Fruit fly (Drosophila melanogaster) whole organism, embryonic: Measurements from ENCODE around the gene Alh.

Experiments used
- CG10366 ChIP-seq: fragments of 200-800 bp; sonication (Bioruptor generic); IDR thresholded peaks from 2 replicates; pipeline ENCODE4 v1.3.6; 2022; ENCODE audit warnings: missing biosample characterization, missing genetic modification characterization
- CG10462 ChIP-seq: fragments of 200-800 bp; sonication (Bioruptor generic); optimal IDR thresholded peaks from 2 replicates; lab custom pipeline; 2016; ENCODE audit warnings: missing biosample characterization, missing genetic modification characterization
- CG11560 ChIP-seq: fragments of 200-800 bp; sonication (Bioruptor generic); IDR thresholded peaks from 3 replicates; pipeline ENCODE4 v1.3.6; 2022; ENCODE audit warnings: missing biosample characterization, missing genetic modification characterization
- CG11695 ChIP-seq: fragments of 200-800 bp; sonication (Bioruptor generic); IDR thresholded peaks from 3 replicates; pipeline ENCODE4 v1.3.6; 2022; ENCODE audit warnings: missing biosample characterization, missing genetic modification characterization
- CG13287 ChIP-seq: fragments of 200-800 bp; sonication (Bioruptor generic); IDR thresholded peaks from 2 replicates; pipeline ENCODE4 v1.3.6; 2022; ENCODE audit warnings: missing biosample characterization, missing genetic modification characterization; ENCODE audit not compliant: partially characterized antibody
- CG13424 ChIP-seq: fragments of 200-800 bp; sonication (Bioruptor generic); optimal IDR thresholded peaks from 2 replicates; lab custom pipeline; 2019; ENCODE audit warnings: missing biosample characterization, mild to moderate bottlenecking, missing genetic modification characterization, moderate library complexity
- CG15601 ChIP-seq: fragments of 200-800 bp; sonication (Bioruptor generic); optimal IDR thresholded peaks from 3 replicates; lab custom pipeline; 2019; ENCODE audit warnings: missing biosample characterization, mild to moderate bottlenecking, missing genetic modification characterization, moderate library complexity
- CG17361 ChIP-seq: fragments of 200-800 bp; sonication (Bioruptor generic); IDR thresholded peaks from 3 replicates; pipeline ENCODE4 v1.3.6; 2022; ENCODE audit warnings: missing biosample characterization, missing genetic modification characterization
- CG17912 ChIP-seq: fragments of 200-800 bp; sonication (Bioruptor generic); optimal IDR thresholded peaks from 2 replicates; lab custom pipeline; 2018; ENCODE audit warnings: missing biosample characterization, mild to moderate bottlenecking, missing genetic modification characterization
- CG18764 ChIP-seq: fragments of 200-800 bp; sonication (Bioruptor generic); optimal IDR thresholded peaks from 3 replicates; lab custom pipeline; 2016; ENCODE audit warnings: missing biosample characterization, missing genetic modification characterization
- CG4282 ChIP-seq: fragments of 200-800 bp; sonication (Bioruptor generic); optimal IDR thresholded peaks from 2 replicates; lab custom pipeline; 2016; ENCODE audit warnings: missing biosample characterization, missing genetic modification characterization
- CG4424 ChIP-seq: fragments of 200-800 bp; sonication (Bioruptor generic); optimal IDR thresholded peaks from 3 replicates; lab custom pipeline; 2016; ENCODE audit warnings: missing biosample characterization, missing genetic modification characterization
- CG4730 ChIP-seq: fragments of 200-800 bp; sonication (Bioruptor generic); IDR thresholded peaks from 2 replicates; pipeline ENCODE4 v1.3.6; 2022; ENCODE audit warnings: missing biosample characterization, missing genetic modification characterization
- CG5245 ChIP-seq: fragments of 200-800 bp; sonication (Bioruptor generic); optimal IDR thresholded peaks from 3 replicates; lab custom pipeline; 2016; ENCODE audit warnings: missing biosample characterization, missing genetic modification characterization
- CG6689 ChIP-seq: fragments of 200-800 bp; sonication (Bioruptor generic); IDR thresholded peaks from 2 replicates; pipeline ENCODE4 v1.3.6; 2022; ENCODE audit warnings: missing biosample characterization, missing genetic modification characterization
- CG8281 ChIP-seq: fragments of 200-800 bp; sonication (Bioruptor generic); optimal IDR thresholded peaks from 2 replicates; lab custom pipeline; 2018; ENCODE audit warnings: missing biosample characterization, mild to moderate bottlenecking, missing genetic modification characterization, moderate library complexity
- CG9817 ChIP-seq: fragments of 200-800 bp; sonication (Bioruptor generic); optimal IDR thresholded peaks from 2 replicates; lab custom pipeline; 2018; ENCODE audit warnings: missing biosample characterization, mild to moderate bottlenecking, missing genetic modification characterization, moderate library complexity
- CTCF ChIP-seq: fragments of 200-800 bp; sonication (Bioruptor generic); optimal IDR thresholded peaks from 2 replicates; lab custom pipeline; 2017; ENCODE audit warnings: missing biosample characterization, mild to moderate bottlenecking, missing genetic modification characterization, moderate library complexity
- Dek ChIP-seq: fragments of 200-800 bp; sonication (Bioruptor generic); optimal IDR thresholded peaks from 3 replicates; lab custom pipeline; 2019; ENCODE audit warnings: missing biosample characterization, mild to moderate bottlenecking, missing genetic modification characterization, moderate library complexity
- Drgx ChIP-seq: fragments of 200-800 bp; sonication (Bioruptor generic); IDR thresholded peaks from 2 replicates; pipeline ENCODE4 v1.3.6; 2022; ENCODE audit warnings: missing biosample characterization, missing genetic modification characterization
- ERR ChIP-seq: fragments of 200-800 bp; sonication (Bioruptor generic); optimal IDR thresholded peaks from 2 replicates; lab custom pipeline; 2016; ENCODE audit warnings: missing biosample characterization, missing genetic modification characterization
- GATAe ChIP-seq: fragments of 200-800 bp; sonication (Bioruptor generic); conservative IDR thresholded peaks from 2 replicates; pipeline ENCODE4 v1.3.6; 2022; ENCODE audit warnings: missing biosample characterization, missing genetic modification characterization
- Gug ChIP-seq: fragments of 200-800 bp; sonication (Bioruptor generic); IDR thresholded peaks from 4 replicates; pipeline ENCODE4 v1.3.6; 2022; ENCODE audit warnings: missing biosample characterization, missing genetic modification characterization
- Hmr ChIP-seq: fragments of 200-800 bp; sonication (Bioruptor generic); optimal IDR thresholded peaks from 3 replicates; lab custom pipeline; 2017; ENCODE audit warnings: mild to moderate bottlenecking, missing biosample characterization, missing genetic modification reagents, missing genetic modification characterization
- Opbp ChIP-seq: fragments of 200-800 bp; sonication (Bioruptor generic); IDR thresholded peaks from 3 replicates; pipeline ENCODE4 v1.3.6; 2022; ENCODE audit warnings: missing biosample characterization, missing genetic modification characterization; ENCODE audit not compliant: partially characterized antibody
- Spps ChIP-seq: fragments of 200-800 bp; sonication (Bioruptor generic); optimal IDR thresholded peaks from 2 replicates; lab custom pipeline; 2018; ENCODE audit warnings: missing biosample characterization, mild to moderate bottlenecking, missing genetic modification characterization
- Usf ChIP-seq: fragments of 200-800 bp; sonication (Bioruptor generic); optimal IDR thresholded peaks from 2 replicates; lab custom pipeline; 2017; ENCODE audit warnings: missing genotype, missing biosample characterization, missing genetic modification characterization
- Xrp1 ChIP-seq: fragments of 200-800 bp; sonication (Bioruptor generic); IDR thresholded peaks from 2 replicates; pipeline ENCODE4 v1.3.6; 2022; ENCODE audit warnings: missing biosample characterization, missing genetic modification characterization
- ara ChIP-seq: fragments of 200-800 bp; sonication (Bioruptor generic); IDR thresholded peaks from 2 replicates; pipeline ENCODE4 v1.3.6; 2022; ENCODE audit warnings: missing biosample characterization, missing genetic modification characterization
- ato ChIP-seq: fragments of 200-800 bp; sonication (Bioruptor generic); IDR thresholded peaks from 2 replicates; pipeline ENCODE4 v1.3.6; 2022; ENCODE audit warnings: missing biosample characterization, missing genetic modification characterization; ENCODE audit not compliant: partially characterized antibody
- bbx ChIP-seq: fragments of 200-800 bp; sonication (Bioruptor generic); IDR thresholded peaks from 2 replicates; pipeline ENCODE4 v1.3.6; 2022; ENCODE audit warnings: missing biosample characterization, missing genetic modification characterization; ENCODE audit not compliant: partially characterized antibody
- cato ChIP-seq: fragments of 200-800 bp; sonication (Bioruptor generic); optimal IDR thresholded peaks from 2 replicates; lab custom pipeline; 2016; ENCODE audit warnings: missing biosample characterization, missing genetic modification characterization, borderline replicate concordance
- cg ChIP-seq: fragments of 200-800 bp; sonication (Bioruptor generic); optimal IDR thresholded peaks from 3 replicates; lab custom pipeline; 2019; ENCODE audit warnings: missing biosample characterization, mild to moderate bottlenecking, missing genetic modification characterization, moderate library complexity
- ci ChIP-seq: fragments of 200-800 bp; sonication (Bioruptor generic); IDR thresholded peaks from 3 replicates; pipeline ENCODE4 v1.3.6; 2022; ENCODE audit warnings: missing biosample characterization, missing genetic modification characterization
- crol ChIP-seq: fragments of 200-800 bp; sonication (Bioruptor generic); IDR thresholded peaks from 2 replicates; pipeline ENCODE4 v1.3.6; 2022; ENCODE audit warnings: missing biosample characterization, missing genetic modification characterization
- dan ChIP-seq: fragments of 200-800 bp; sonication (Bioruptor generic); IDR thresholded peaks from 2 replicates; pipeline ENCODE4 v1.3.6; 2022; ENCODE audit warnings: missing biosample characterization, missing genetic modification characterization
- esg ChIP-seq: fragments of 200-800 bp; sonication (Bioruptor generic); conservative IDR thresholded peaks from 2 replicates; pipeline ENCODE4 v1.3.6; 2022; ENCODE audit warnings: missing biosample characterization, missing genetic modification characterization
- fd96Cb ChIP-seq: fragments of 200-800 bp; sonication (Bioruptor generic); optimal IDR thresholded peaks from 2 replicates; lab custom pipeline; 2018; ENCODE audit warnings: missing biosample characterization, mild to moderate bottlenecking, missing genetic modification characterization, moderate library complexity
- gsb ChIP-seq: fragments of 200-800 bp; sonication (Bioruptor generic); IDR thresholded peaks from 2 replicates; pipeline ENCODE4 v1.3.6; 2022; ENCODE audit warnings: missing biosample characterization, missing genetic modification characterization
- gt ChIP-seq: fragments of 200-800 bp; sonication (Bioruptor generic); IDR thresholded peaks from 2 replicates; pipeline ENCODE4 v1.3.6; 2022; ENCODE audit warnings: missing biosample characterization, missing genetic modification characterization
- kni ChIP-seq: fragments of 200-800 bp; sonication (Bioruptor generic); optimal IDR thresholded peaks from 3 replicates; lab custom pipeline; 2017; ENCODE audit warnings: mild to moderate bottlenecking, missing biosample characterization, missing genetic modification reagents, missing genetic modification characterization
- lmd ChIP-seq: fragments of 200-800 bp; sonication (Bioruptor generic); IDR thresholded peaks from 2 replicates; pipeline ENCODE4 v1.3.6; 2022; ENCODE audit warnings: missing biosample characterization, missing genetic modification characterization
- oc ChIP-seq: fragments of 200-800 bp; sonication (Bioruptor generic); optimal IDR thresholded peaks from 2 replicates; lab custom pipeline; 2018; ENCODE audit warnings: missing biosample characterization, mild to moderate bottlenecking, missing genetic modification characterization, moderate library complexity
- psq ChIP-seq: fragments of 200-800 bp; sonication (Bioruptor generic); optimal IDR thresholded peaks from 2 replicates; lab custom pipeline; 2017; ENCODE audit warnings: missing biosample characterization, missing genetic modification characterization
- row ChIP-seq: fragments of 200-800 bp; sonication (Bioruptor generic); IDR thresholded peaks from 3 replicates; pipeline ENCODE4 v1.3.6; 2022; ENCODE audit warnings: missing biosample characterization, missing genetic modification characterization
- tgo ChIP-seq: fragments of 200-800 bp; sonication (Bioruptor generic); IDR thresholded peaks from 3 replicates; pipeline ENCODE4 v1.3.6; 2022; ENCODE audit warnings: missing biosample characterization, missing genetic modification characterization
- trh ChIP-seq: fragments of 200-800 bp; sonication (Bioruptor generic); optimal IDR thresholded peaks from 2 replicates; lab custom pipeline; 2016; ENCODE audit warnings: missing biosample characterization, missing genetic modification characterization
- unpg ChIP-seq: fragments of 200-800 bp; sonication (Bioruptor generic); optimal IDR thresholded peaks from 3 replicates; lab custom pipeline; 2018; ENCODE audit warnings: missing biosample characterization, mild to moderate bottlenecking, missing genetic modification characterization, moderate library complexity
- vnd ChIP-seq: fragments of 200-800 bp; sonication (Bioruptor generic); IDR thresholded peaks from 3 replicates; pipeline ENCODE4 v1.3.6; 2022; ENCODE audit warnings: missing biosample characterization, missing genetic modification characterization; ENCODE audit not compliant: partially characterized antibody
- wor ChIP-seq: fragments of 200-800 bp; sonication (Bioruptor generic); IDR thresholded peaks from 2 replicates; pipeline ENCODE4 v1.3.6; 2022; ENCODE audit warnings: missing biosample characterization, missing genetic modification characterization

Gene Alh

dm6 chr3R:7086377-7087200, 37.4 kb downstream of the Alh start, which contains the start of gene alphaTub84B (continued):
- peak; percentile 10; the same call in 1 of the 2 replicates for TF ChIP-seq lmd (GFP tag; lab: Robert Waterston, UW)
- TF ChIP-seq CG11560 (tag; lab: Robert Waterston, UW), result no peak; the same call in 2 of the 3 replicates
- TF ChIP-seq Xrp1 (GFP tag; lab: Robert Waterston, UW), result 0 out of 2 replicates have a peak, but pooled peaks have one; percentile 31
- peak; percentile 69 for TF ChIP-seq bbx (GFP tag; lab: Robert Waterston, UW)
- TF ChIP-seq row (GFP tag; lab: Robert Waterston, UW), result peak; percentile 28; the same call in 2 of the 3 replicates
- peak; percentile 60 for TF ChIP-seq gsb
- TF ChIP-seq kni, result peak; percentile 88
- TF ChIP-seq trh (GFP tag; lab: Kevin White, UChicago), result no peak
- no peak for TF ChIP-seq crol (GFP tag; lab: Robert Waterston, UW)
- no peak for TF ChIP-seq CG8281 (tag; lab: Kevin White, UChicago)
- TF ChIP-seq CG9817 (tag; lab: Kevin White, UChicago), result no peak
- TF ChIP-seq Dek (tag; lab: Kevin White, UChicago), result peak; percentile 64
- peak; percentile 47 for TF ChIP-seq CG5245
- TF ChIP-seq unpg, result peak; percentile 43
- no peak for TF ChIP-seq CG6689
- TF ChIP-seq psq (GFP tag; lab: Kevin White, UChicago), result peak; percentile 30
- TF ChIP-seq CG11695 (GFP tag; lab: Robert Waterston, UW), result no peak
- TF ChIP-seq CG18764 (GFP tag; lab: Kevin White, UChicago), result peak; percentile 10
- TF ChIP-seq esg (GFP tag; lab: Robert Waterston, UW), result no peak
- no peak for TF ChIP-seq cato
- TF ChIP-seq Spps, result no peak
- no peak for TF ChIP-seq dan (GFP tag; lab: Robert Waterston, UW)
- TF ChIP-seq Usf (GFP tag; lab: Kevin White, UChicago), result no peak
- TF ChIP-seq Opbp (GFP tag; lab: Robert Waterston, UW), result peak; percentile 73; the same call in 2 of the 3 replicates
- TF ChIP-seq Gug (GFP tag; lab: Robert Waterston, UW), result peak; percentile 73; the same call in 3 of the 4 replicates
- peak; percentile 75 for TF ChIP-seq Hmr (GFP tag; lab: Kevin White, UChicago)
- peak; percentile 61 for TF ChIP-seq Drgx (GFP tag; lab: Robert Waterston, UW)
- no peak for TF ChIP-seq CG13424 (tag; lab: Kevin White, UChicago)
- TF ChIP-seq GATAe (GFP tag; lab: Robert Waterston, UW), result no peak
- no peak for TF ChIP-seq CG10462 (GFP tag; lab: Kevin White, UChicago)
- no peak for TF ChIP-seq cg
- no peak for TF ChIP-seq CG10366
- peak; percentile 60 for TF ChIP-seq CG13287 (GFP tag; lab: Robert Waterston, UW)
- TF ChIP-seq CG17912 (GFP tag; lab: Kevin White, UChicago), result peak; percentile 84
- peak; percentile 81 for TF ChIP-seq CG4282 (GFP tag; lab: Kevin White, UChicago)
- TF ChIP-seq gt, result no peak
- peak; percentile 51; the same call in 2 of the 3 replicates for TF ChIP-seq tgo (GFP tag; lab: Robert Waterston, UW)
- peak; percentile 69 for TF ChIP-seq ERR (GFP tag; lab: Kevin White, UChicago)
- TF ChIP-seq CG4424 (GFP tag; lab: Kevin White, UChicago), result peak; percentile 33
- TF ChIP-seq fd96Cb (tag; lab: Kevin White, UChicago), result no peak
- TF ChIP-seq ci, result peak; percentile 89
- no peak for TF ChIP-seq vnd (GFP tag; lab: Robert Waterston, UW)
- TF ChIP-seq CG17361 (GFP tag; lab: Robert Waterston, UW), result peak; percentile 40; the same call in 1 of the 3 replicates
- no peak for TF ChIP-seq CG4730 (GFP tag; lab: Robert Waterston, UW)
- no peak for TF ChIP-seq wor (GFP tag; lab: Robert Waterston, UW)
- peak; percentile 55; the same call in 1 of the 2 replicates for TF ChIP-seq ara (GFP tag; lab: Robert Waterston, UW)
- TF ChIP-seq ato (GFP tag; lab: Robert Waterston, UW), result peak; percentile 76
- TF ChIP-seq oc, result no peak
- TF ChIP-seq CG15601 (tag; lab: Kevin White, UChicago), result peak; percentile 55
- peak; percentile 43 for TF ChIP-seq CTCF
